Fruit fly (Drosophila melanogaster) whole organism, wandering third instar larva: ENCODE data around the gene CG13407.

ENCODE experiments used
- CrebA ChIP-seq: fragments of 200-800 bp; sonication (Bioruptor generic); optimal IDR thresholded peaks from 2 replicates; lab custom pipeline; 2016; ENCODE audit warnings: missing biosample characterization, mild to moderate bottlenecking, missing genetic modification characterization, borderline replicate concordance
- Myc ChIP-seq: fragments of >200 bp; optimal IDR thresholded peaks from 2 replicates; lab custom pipeline; 2017
- rgr ChIP-seq: fragments of 200-800 bp; sonication (Bioruptor generic); optimal IDR thresholded peaks from 3 replicates; lab custom pipeline; 2016; ENCODE audit warnings: missing biosample characterization, mild to moderate bottlenecking, missing genetic modification characterization

DNA sequence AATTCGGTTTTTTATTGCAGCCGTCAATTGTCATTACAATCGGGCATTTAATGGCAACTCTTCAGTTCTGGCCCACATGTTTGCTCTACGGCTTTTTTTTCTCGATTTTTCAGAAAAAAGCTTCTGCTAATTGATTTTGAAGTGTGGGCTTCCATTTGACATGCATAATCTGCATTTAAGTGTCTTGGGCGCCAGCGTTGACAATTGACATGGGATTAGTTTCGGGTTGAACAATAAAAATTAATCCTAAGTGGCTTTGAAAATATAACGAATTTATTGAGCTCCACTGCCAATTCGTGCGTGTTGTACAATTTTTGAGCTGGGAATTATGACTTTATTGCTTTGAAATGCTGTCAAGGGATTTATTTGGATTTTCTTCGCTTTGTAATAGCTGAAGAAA is 43.3 kb downstream of the CG13407 start:
- no peak for TF ChIP-seq rgr (GFP tag; lab: Kevin White, UChicago)
- no peak for TF ChIP-seq CrebA (GFP tag; lab: Kevin White, UChicago)
- no peak for TF ChIP-seq Myc (lab: Kevin White, UChicago)
